Worm (Caenorhabditis elegans): Measurements from ENCODE around the gene nlp-63.

nlp-63 gene

ce11 chrII:10187808-10188207 lies 32.6 kb downstream of the nlp-63 start, which contains the start of gene srd-2:
Gene srd-2 (minus strand): TSS chrII:10187908.
- TF ChIP-seq fos-1 (tag; optimal IDR thresholded peaks at IDR 0.05) (no peak), snpc-4 (tag; optimal IDR thresholded peaks at IDR 0.05) (no peak), ceh-82 (tag; optimal IDR thresholded peaks at IDR 0.05) (no peak), Y55F3AM.14 (GFP tag; optimal IDR thresholded peaks at IDR 0.05) (no peak), nhr-129 (tag; optimal IDR thresholded peaks at IDR 0.05) (no peak), nhr-6 (tag; optimal IDR thresholded peaks at IDR 0.05) (no peak), alr-1 (tag; optimal IDR thresholded peaks at IDR 0.05) (no peak), ztf-4 (tag; optimal IDR thresholded peaks at IDR 0.05) (no peak), nhr-11 (tag; optimal IDR thresholded peaks at IDR 0.05) (no peak), sem-4 (tag; optimal IDR thresholded peaks at IDR 0.05) (no peak), ztf-11 (tag; optimal IDR thresholded peaks at IDR 0.05) (no peak), egl-27 (tag; optimal IDR thresholded peaks at IDR 0.05) (no peak), ama-1 (optimal IDR thresholded peaks at IDR 0.05) (no peak), crh-2 (tag; optimal IDR thresholded peaks at IDR 0.05) (no peak), ceh-16 (tag; optimal IDR thresholded peaks at IDR 0.05) (no peak), sma-3 (GFP tag; optimal IDR thresholded peaks at IDR 0.05) (no peak), dmd-4 (tag; optimal IDR thresholded peaks at IDR 0.05) (no peak), nhr-21 (tag; optimal IDR thresholded peaks at IDR 0.05) (no peak), unc-62 (GFP tag; optimal IDR thresholded peaks at IDR 0.05) (no peak), lin-11 (tag; optimal IDR thresholded peaks at IDR 0.05) (no peak)

- TF ChIP-seq nhr-237 (tag; optimal IDR thresholded peaks at IDR 0.05) = no peak
Measured at ce11 chrII:10189369-10189768, 34.2 kb downstream of the nlp-63 start, which contains the start of gene cdc-25.4. Gene cdc-25.4 (minus strand): TSS chrII:10189469.

- TF ChIP-seq alr-1 (tag; optimal IDR thresholded peaks at IDR 0.05) (no peak), unc-55 (GFP tag; optimal IDR thresholded peaks at IDR 0.05) (no peak), sma-3 (GFP tag; optimal IDR thresholded peaks at IDR 0.05) (no peak), elt-1 (tag; optimal IDR thresholded peaks at IDR 0.05) (no peak), nhr-10 (tag; optimal IDR thresholded peaks at IDR 0.05) (no peak), ztf-11 (tag; optimal IDR thresholded peaks at IDR 0.05) (no peak), peb-1 (tag; optimal IDR thresholded peaks at IDR 0.05) (no peak), lsy-2 (tag; optimal IDR thresholded peaks at IDR 0.05) (no peak), R02D3.7 (tag; optimal IDR thresholded peaks at IDR 0.05) (no peak), nhr-21 (tag; optimal IDR thresholded peaks at IDR 0.05) (no peak), Y55F3AM.14 (GFP tag; optimal IDR thresholded peaks at IDR 0.05) (no peak), ceh-82 (tag; optimal IDR thresholded peaks at IDR 0.05) (no peak), egl-27 (tag; optimal IDR thresholded peaks at IDR 0.05) (no peak)
Measured at ce11 chrII:10192207-10192606, 37.0 kb downstream of the nlp-63 start, which contains the start of gene R05H5.7. Gene R05H5.7 (plus strand): TSS chrII:10192507.

DNA sequence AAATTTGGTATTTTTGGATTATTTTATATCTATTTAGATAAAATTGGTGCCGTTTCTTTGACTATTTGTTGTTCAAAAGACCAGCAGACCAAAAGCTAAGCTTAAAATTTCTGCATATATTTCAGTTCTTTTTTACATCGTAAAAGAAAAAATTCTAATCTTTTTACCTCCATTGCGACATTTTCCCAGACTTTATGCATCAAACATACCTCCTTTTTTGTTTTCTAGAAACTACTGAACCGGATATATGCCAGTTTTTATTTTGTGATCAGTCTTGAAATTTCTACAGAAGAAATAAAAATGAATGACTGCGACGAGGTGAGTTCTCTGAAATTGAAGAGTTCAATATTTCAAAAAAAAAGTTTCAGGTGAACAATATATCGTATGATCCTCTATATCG lies 39.4 kb downstream of the nlp-63 start, which contains the start of gene srb-6:
TSS of gene srb-6 (plus strand) at position 301 of the 400 bp plus-strand sequence.
- TF ChIP-seq Y55F3AM.14 (GFP tag; optimal IDR thresholded peaks at IDR 0.05) (no peak), snpc-4 (tag; optimal IDR thresholded peaks at IDR 0.05) (no peak), mbf-1 (tag; optimal IDR thresholded peaks at IDR 0.05) (no peak), gmeb-1 (tag; optimal IDR thresholded peaks at IDR 0.05) (no peak), peb-1 (tag; optimal IDR thresholded peaks at IDR 0.05) (no peak), fos-1 (tag; optimal IDR thresholded peaks at IDR 0.05) (no peak), ZK546.5 (tag; optimal IDR thresholded peaks at IDR 0.05) (no peak), lin-11 (tag; optimal IDR thresholded peaks at IDR 0.05) (no peak), crh-2 (tag; optimal IDR thresholded peaks at IDR 0.05) (no peak), elt-3 (tag; optimal IDR thresholded peaks at IDR 0.05) (no peak), alr-1 (tag; optimal IDR thresholded peaks at IDR 0.05) (no peak), nhr-12 (tag; optimal IDR thresholded peaks at IDR 0.05) (no peak), lin-13 (GFP tag; optimal IDR thresholded peaks at IDR 0.05) (no peak), nhr-23 (tag; optimal IDR thresholded peaks at IDR 0.05) (no peak), R02D3.7 (tag; optimal IDR thresholded peaks at IDR 0.05) (no peak), ztf-11 (tag; optimal IDR thresholded peaks at IDR 0.05) (no peak), lin-39 (tag; optimal IDR thresholded peaks at IDR 0.05) (no peak), sma-3 (GFP tag; optimal IDR thresholded peaks at IDR 0.05) (no peak), F13H6.1 (tag; optimal IDR thresholded peaks at IDR 0.05) (no peak), mdl-1 (tag; optimal IDR thresholded peaks at IDR 0.05) (no peak)
